Fruit fly (Drosophila melanogaster) whole organism, wandering third instar larva: Measurements from ENCODE around the gene CG4297.

Experiments used
- Dfd ChIP-seq: fragments of >200 bp; optimal IDR thresholded peaks from 2 replicates; lab custom pipeline; 2017; ENCODE audit warnings: missing biosample characterization, missing genetic modification characterization
- Hr78 ChIP-seq: fragments of >200 bp; optimal IDR thresholded peaks from 2 replicates; lab custom pipeline; 2017; ENCODE audit warnings: missing biosample characterization, missing genetic modification characterization
- Jra ChIP-seq: sonication (Bioruptor generic); optimal IDR thresholded peaks from 2 replicates; lab custom pipeline; 2016; ENCODE audit warnings: missing biosample characterization, missing genetic modification characterization
- Vsx2 ChIP-seq: fragments of 200-300, 225-300 bp; sonication (Bioruptor generic); optimal IDR thresholded peaks from 2 replicates; lab custom pipeline; 2018; ENCODE audit warnings: missing biosample characterization, missing genetic modification characterization; ENCODE audit not compliant: partially characterized antibody
- br ChIP-seq: fragments of 200-800 bp; sonication (Bioruptor generic); optimal IDR thresholded peaks from 2 replicates; lab custom pipeline; 2016; ENCODE audit warnings: missing biosample characterization, missing genetic modification characterization
- dsf ChIP-seq: sonication (Bioruptor generic); optimal IDR thresholded peaks from 2 replicates; lab custom pipeline; 2016; ENCODE audit warnings: missing biosample characterization, missing genetic modification characterization, borderline replicate concordance
- jim ChIP-seq: fragments of 175-275, 200-325 bp; sonication (Bioruptor generic); optimal IDR thresholded peaks from 2 replicates; lab custom pipeline; 2016; ENCODE audit warnings: missing biosample characterization, mild to moderate bottlenecking, missing genetic modification characterization
- rgr ChIP-seq: fragments of 200-800 bp; sonication (Bioruptor generic); optimal IDR thresholded peaks from 3 replicates; lab custom pipeline; 2016; ENCODE audit warnings: missing biosample characterization, mild to moderate bottlenecking, missing genetic modification characterization
- tai ChIP-seq: sonication (Bioruptor generic); optimal IDR thresholded peaks from 2 replicates; lab custom pipeline; 2016; ENCODE audit warnings: missing biosample characterization, missing genetic modification characterization
- usp ChIP-seq: fragments of >200 bp; optimal IDR thresholded peaks from 2 replicates; lab custom pipeline; 2017; ENCODE audit warnings: missing biosample characterization, missing genetic modification characterization

- TF ChIP-seq jim (no peak), tai (GFP tag; lab: Kevin White, UChicago) (no peak), dsf (no peak), Vsx2 (GFP tag; lab: Kevin White, UChicago) (no peak), rgr (GFP tag; lab: Kevin White, UChicago) (no peak), Hr78 (GFP tag; lab: Kevin White, UChicago) (no peak), br (GFP tag; lab: Kevin White, UChicago) (no peak), Dfd (no peak), usp (no peak), Jra (GFP tag; lab: Kevin White, UChicago) (no peak)
Measured at dm6 chr2L:496436-496835, 24.4 kb upstream of the CG4297 start.
